Worm (Caenorhabditis elegans): ENCODE results near the gene C13F10.8.

Gene C13F10.8

ce11 chrV:7220973-7221519, at the start of gene C13F10.8, which contains the start of the genes C13F10.6 and kxd-1:
C13F10.8 (minus strand) TSS chrV:7221023.
C13F10.6 (minus strand) TSS chrV:7221039.
kxd-1 (plus strand) TSS chrV:7221469.
- no peak for TF ChIP-seq ztf-29 (GFP tag; IDR thresholded peaks at IDR 0.05)
- TF ChIP-seq cog-1 (tag; optimal IDR thresholded peaks at IDR 0.05): no peak
- TF ChIP-seq med-1 (GFP tag; optimal IDR thresholded peaks at IDR 0.05; ENCODE audit: insufficient read depth): no peak
- TF ChIP-seq T22C8.4 (GFP tag; IDR thresholded peaks at IDR 0.05): no peak

- TF ChIP-seq klf-2 (GFP tag; conservative IDR thresholded peaks at IDR 0.05) (no peak), med-1 (GFP tag; optimal IDR thresholded peaks at IDR 0.05; ENCODE audit: insufficient read depth) (no peak), cog-1 (tag; optimal IDR thresholded peaks at IDR 0.05) (no peak), flt-1 (GFP tag; IDR thresholded peaks at IDR 0.05) (no peak), tab-1 (GFP tag; IDR thresholded peaks at IDR 0.05) (no peak)
Observed at ce11 chrV:7269399-7269798, 48.6 kb upstream of the C13F10.8 start, which contains the start of gene C13A2.6. C13A2.6 (plus strand) TSS chrV:7269699.

ce11 chrV:7266021-7266420, 45.2 kb upstream of the C13F10.8 start, which contains the start of gene C13A2.7:
C13A2.7 (plus strand) TSS chrV:7266321.
- TF ChIP-seq med-1 (GFP tag; optimal IDR thresholded peaks at IDR 0.05; ENCODE audit: insufficient read depth) (no peak), cog-1 (tag; optimal IDR thresholded peaks at IDR 0.05) (no peak), tab-1 (GFP tag; IDR thresholded peaks at IDR 0.05) (no peak), ztf-23 (GFP tag; IDR thresholded peaks at IDR 0.05) (no peak), ref-1 (GFP tag; conservative IDR thresholded peaks at IDR 0.05) (no peak)

- TF ChIP-seq T22C8.4 (GFP tag; IDR thresholded peaks at IDR 0.05) (no peak), flt-1 (GFP tag; IDR thresholded peaks at IDR 0.05) (no peak), klf-2 (GFP tag; conservative IDR thresholded peaks at IDR 0.05) (no peak), ztf-29 (GFP tag; IDR thresholded peaks at IDR 0.05) (no peak), cog-1 (tag; optimal IDR thresholded peaks at IDR 0.05) (no peak), tab-1 (GFP tag; IDR thresholded peaks at IDR 0.05) (no peak), med-1 (GFP tag; optimal IDR thresholded peaks at IDR 0.05; ENCODE audit: insufficient read depth) (no peak), ref-1 (GFP tag; conservative IDR thresholded peaks at IDR 0.05) (no peak)
Observed at ce11 chrV:7264042-7264441, 43.2 kb upstream of the C13F10.8 start, which contains the start of gene C13A2.9. C13A2.9 (minus strand) TSS chrV:7264142.

- TF ChIP-seq klf-2 (GFP tag; conservative IDR thresholded peaks at IDR 0.05) (no peak), ztf-23 (GFP tag; IDR thresholded peaks at IDR 0.05) (no peak), T22C8.4 (GFP tag; IDR thresholded peaks at IDR 0.05) (no peak), ztf-29 (GFP tag; IDR thresholded peaks at IDR 0.05) (no peak), cog-1 (tag; optimal IDR thresholded peaks at IDR 0.05) (no peak), flt-1 (GFP tag; IDR thresholded peaks at IDR 0.05) (no peak), med-1 (GFP tag; optimal IDR thresholded peaks at IDR 0.05; ENCODE audit: insufficient read depth) (no peak), ref-1 (GFP tag; conservative IDR thresholded peaks at IDR 0.05) (no peak), tab-1 (GFP tag; IDR thresholded peaks at IDR 0.05) (no peak)
Observed at ce11 chrV:7258965-7259364, 38.1 kb upstream of the C13F10.8 start, which contains the start of gene C13A2.12. C13A2.12 (plus strand) TSS chrV:7259265.

ce11 chrV:7255095-7255494, 34.3 kb upstream of the C13F10.8 start, which contains the start of gene C05C8.8:
C05C8.8 (minus strand) TSS chrV:7255195.
- no peak for TF ChIP-seq klf-2 (GFP tag; conservative IDR thresholded peaks at IDR 0.05)

ce11 chrV:7248227-7248953, 27.6 kb upstream of the C13F10.8 start:
- TF ChIP-seq ztf-23 (GFP tag; IDR thresholded peaks at IDR 0.05): no peak
- no peak for TF ChIP-seq flt-1 (GFP tag; IDR thresholded peaks at IDR 0.05)
- TF ChIP-seq T22C8.4 (GFP tag; IDR thresholded peaks at IDR 0.05): no peak
- no peak for TF ChIP-seq klf-2 (GFP tag; conservative IDR thresholded peaks at IDR 0.05)
- TF ChIP-seq cog-1 (tag; optimal IDR thresholded peaks at IDR 0.05): no peak
- no peak for TF ChIP-seq ztf-29 (GFP tag; IDR thresholded peaks at IDR 0.05)
- TF ChIP-seq ref-1 (GFP tag; conservative IDR thresholded peaks at IDR 0.05): no peak
- TF ChIP-seq tab-1 (GFP tag; IDR thresholded peaks at IDR 0.05): no peak
- TF ChIP-seq med-1 (GFP tag; optimal IDR thresholded peaks at IDR 0.05; ENCODE audit: insufficient read depth): no peak

- TF ChIP-seq flt-1 (GFP tag; IDR thresholded peaks at IDR 0.05) (0 out of 2 replicates have a peak, but pooled peaks have one; percentile 51), ref-1 (GFP tag; conservative IDR thresholded peaks at IDR 0.05) (no peak)
Observed at ce11 chrV:7246951-7247350, 26.1 kb upstream of the C13F10.8 start, which contains the start of gene C05C8.7. C05C8.7 (minus strand) TSS chrV:7247050.

- no peak for TF ChIP-seq med-1 (GFP tag; optimal IDR thresholded peaks at IDR 0.05; ENCODE audit: insufficient read depth)
- TF ChIP-seq ref-1 (GFP tag; conservative IDR thresholded peaks at IDR 0.05): no peak
- no peak for TF ChIP-seq flt-1 (GFP tag; IDR thresholded peaks at IDR 0.05)
Observed at ce11 chrV:7239471-7239870, 18.6 kb upstream of the C13F10.8 start, which contains the start of gene C05C8.1. C05C8.1 (plus strand) TSS chrV:7239771.

ce11 chrV:7237133-7237532, 16.3 kb upstream of the C13F10.8 start, which contains the start of gene hyls-1:
hyls-1 (plus strand) TSS chrV:7237381.
- 0 out of 2 replicates have a peak, but pooled peaks have one; percentile 45 for TF ChIP-seq flt-1 (GFP tag; IDR thresholded peaks at IDR 0.05)
- TF ChIP-seq ztf-29 (GFP tag; IDR thresholded peaks at IDR 0.05): no peak
- no peak for TF ChIP-seq T22C8.4 (GFP tag; IDR thresholded peaks at IDR 0.05)
- peak; percentile 78 for TF ChIP-seq cog-1 (tag; optimal IDR thresholded peaks at IDR 0.05)
- 0 out of 2 replicates have a peak, but pooled peaks have one; percentile 56 for TF ChIP-seq ztf-23 (GFP tag; IDR thresholded peaks at IDR 0.05)
- TF ChIP-seq tab-1 (GFP tag; IDR thresholded peaks at IDR 0.05): no peak
- TF ChIP-seq klf-2 (GFP tag; conservative IDR thresholded peaks at IDR 0.05): no peak
- no peak for TF ChIP-seq ref-1 (GFP tag; conservative IDR thresholded peaks at IDR 0.05)
- TF ChIP-seq med-1 (GFP tag; optimal IDR thresholded peaks at IDR 0.05; ENCODE audit: insufficient read depth): no peak

- TF ChIP-seq med-1 (GFP tag; optimal IDR thresholded peaks at IDR 0.05; ENCODE audit: insufficient read depth) (no peak), ref-1 (GFP tag; conservative IDR thresholded peaks at IDR 0.05) (no peak), flt-1 (GFP tag; IDR thresholded peaks at IDR 0.05) (no peak), klf-2 (GFP tag; conservative IDR thresholded peaks at IDR 0.05) (no peak), ztf-29 (GFP tag; IDR thresholded peaks at IDR 0.05) (no peak), tab-1 (GFP tag; IDR thresholded peaks at IDR 0.05) (no peak), T22C8.4 (GFP tag; IDR thresholded peaks at IDR 0.05) (no peak), ztf-23 (GFP tag; IDR thresholded peaks at IDR 0.05) (no peak), cog-1 (tag; optimal IDR thresholded peaks at IDR 0.05) (no peak)
Observed at ce11 chrV:7237094-7237132, 16.1 kb upstream of the C13F10.8 start, which contains the start of gene hpo-9. hpo-9 (minus strand) TSS chrV:7237130.

Data from whole organism, midembryonic.